Worm (Caenorhabditis elegans): ENCODE results near the gene ZK354.8.

The ZK354.8 gene

DNA sequence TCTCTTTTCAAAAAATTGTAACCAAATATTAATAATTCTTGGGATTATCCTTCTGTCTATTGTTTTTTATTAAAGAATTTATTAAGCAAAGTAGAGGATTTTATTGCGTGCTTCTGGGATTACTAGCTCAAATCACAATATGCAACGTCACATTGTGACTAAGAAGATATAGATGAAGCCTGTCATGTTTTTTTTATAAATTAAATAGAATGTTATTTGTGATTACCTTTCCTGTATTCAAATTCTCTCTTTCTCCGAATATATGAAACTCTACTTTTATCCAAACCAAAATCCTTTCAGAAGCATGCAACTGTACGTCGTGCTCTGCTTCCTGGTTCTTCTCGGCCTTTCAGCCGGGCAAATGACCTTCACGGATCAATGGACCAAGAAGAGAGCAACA lies 15.4 kb downstream of the ZK354.8 start, which contains the start of gene nlp-47:
TSS of gene nlp-47 (plus strand) at position 301 of the 400 bp plus-strand sequence.
- TF ChIP-seq unc-39 (tag; optimal IDR thresholded peaks at IDR 0.05) (no peak), cnd-1 (tag; optimal IDR thresholded peaks at IDR 0.05) (no peak), ceh-39 (tag; optimal IDR thresholded peaks at IDR 0.05) (no peak)

- TF ChIP-seq nhr-76 (tag; optimal IDR thresholded peaks at IDR 0.05), result no peak
- no peak for TF ChIP-seq nhr-28 (tag; optimal IDR thresholded peaks at IDR 0.05)
- no peak for TF ChIP-seq ham-2 (GFP tag; optimal IDR thresholded peaks at IDR 0.05)
- TF ChIP-seq snpc-4 (tag; optimal IDR thresholded peaks at IDR 0.05), result no peak
- TF ChIP-seq unc-62 (GFP tag; optimal IDR thresholded peaks at IDR 0.05), result no peak
- TF ChIP-seq hlh-1 (tag; optimal IDR thresholded peaks at IDR 0.05), result no peak
- no peak for TF ChIP-seq nhr-12 (tag; optimal IDR thresholded peaks at IDR 0.05)
- no peak for TF ChIP-seq blmp-1 (tag; optimal IDR thresholded peaks at IDR 0.05)
- no peak for TF ChIP-seq unc-120 (tag; optimal IDR thresholded peaks at IDR 0.05; ENCODE audit: poor library complexity, severe bottlenecking)
- TF ChIP-seq nhr-2 (tag; optimal IDR thresholded peaks at IDR 0.05), result no peak
- no peak for TF ChIP-seq lsy-2 (tag; optimal IDR thresholded peaks at IDR 0.05)
- no peak for TF ChIP-seq cnd-1 (tag; optimal IDR thresholded peaks at IDR 0.05)
- no peak for TF ChIP-seq unc-39 (tag; optimal IDR thresholded peaks at IDR 0.05)
- TF ChIP-seq lin-32 (GFP tag; optimal IDR thresholded peaks at IDR 0.05), result no peak
- no peak for TF ChIP-seq flh-1 (GFP tag; optimal IDR thresholded peaks at IDR 0.05)
- no peak for TF ChIP-seq M03D4.4 (tag; optimal IDR thresholded peaks at IDR 0.05)
- TF ChIP-seq mls-2 (tag; optimal IDR thresholded peaks at IDR 0.05), result no peak
Observed at ce11 chrIV:5288932-5289331, 17.0 kb downstream of the ZK354.8 start.

DNA sequence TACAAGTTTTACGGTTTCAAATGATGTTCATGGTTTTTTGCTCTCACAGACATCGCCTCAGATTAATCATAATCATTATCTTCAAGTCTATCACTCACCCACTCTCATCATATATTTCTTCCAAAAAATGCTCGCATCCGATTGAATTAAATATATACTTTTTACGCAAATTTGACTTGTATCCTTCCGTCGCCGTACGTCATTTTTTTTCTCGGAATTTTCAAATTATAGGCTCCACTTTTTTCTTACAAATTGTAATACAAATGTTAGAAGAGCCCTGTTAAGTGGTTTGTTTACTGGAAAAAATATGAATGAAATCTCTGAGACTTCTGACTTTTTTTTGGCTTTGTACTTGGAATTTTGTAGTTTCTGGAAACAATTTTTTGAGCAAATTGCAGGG lies 18.8 kb downstream of the ZK354.8 start:
- TF ChIP-seq ham-2 (GFP tag; optimal IDR thresholded peaks at IDR 0.05), result no peak
- TF ChIP-seq elt-1 (tag; optimal IDR thresholded peaks at IDR 0.05; ENCODE audit: borderline replicate concordance, insufficient read depth), result no peak
- TF ChIP-seq ztf-11 (tag; optimal IDR thresholded peaks at IDR 0.05), result no peak
- no peak for TF ChIP-seq ceh-39 (tag; optimal IDR thresholded peaks at IDR 0.05)
- no peak for TF ChIP-seq nhr-28 (tag; optimal IDR thresholded peaks at IDR 0.05)
- TF ChIP-seq lin-13 (tag; optimal IDR thresholded peaks at IDR 0.05), result no peak
- no peak for TF ChIP-seq blmp-1 (tag; optimal IDR thresholded peaks at IDR 0.05)
- TF ChIP-seq drap-1 (GFP tag; optimal IDR thresholded peaks at IDR 0.05), result no peak
- no peak for TF ChIP-seq mab-5 (tag; optimal IDR thresholded peaks at IDR 0.05)
- no peak for TF ChIP-seq elt-3 (tag; optimal IDR thresholded peaks at IDR 0.05)
- no peak for TF ChIP-seq bed-3 (GFP tag; optimal IDR thresholded peaks at IDR 0.05)

- no peak for TF ChIP-seq blmp-1 (tag; optimal IDR thresholded peaks at IDR 0.05)
- no peak for TF ChIP-seq bed-3 (GFP tag; optimal IDR thresholded peaks at IDR 0.05)
Observed at ce11 chrIV:5281457-5281856, 24.5 kb downstream of the ZK354.8 start.

DNA sequence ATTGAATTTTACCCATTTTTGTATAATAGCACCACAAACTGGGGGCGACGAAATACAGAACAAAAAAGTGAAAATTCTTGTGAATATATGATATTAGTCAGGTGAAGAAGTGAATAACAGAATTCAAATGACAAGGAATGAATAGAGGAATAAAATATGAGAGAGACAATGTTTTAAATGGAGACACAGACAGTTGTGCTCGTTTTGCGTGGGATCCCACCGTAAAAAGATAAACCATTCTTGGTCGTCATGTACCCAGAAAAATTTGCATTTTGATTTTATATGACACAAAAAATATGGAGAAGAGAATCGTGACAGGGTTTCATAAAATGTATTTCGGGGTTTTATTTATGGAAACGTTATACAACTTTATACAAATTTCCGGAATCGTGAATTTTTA lies 28.2 kb downstream of the ZK354.8 start, which contains the start of gene F36H12.17:
TSS of gene F36H12.17 (minus strand) at position 101 of the 400 bp plus-strand sequence.
- TF ChIP-seq blmp-1 (tag; optimal IDR thresholded peaks at IDR 0.05) (no peak), zip-8 (tag; optimal IDR thresholded peaks at IDR 0.05) (no peak), bed-3 (GFP tag; optimal IDR thresholded peaks at IDR 0.05) (no peak), ces-1 (GFP tag; optimal IDR thresholded peaks at IDR 0.05) (no peak), ceh-43 (GFP tag; optimal IDR thresholded peaks at IDR 0.05) (no peak), unc-120 (tag; optimal IDR thresholded peaks at IDR 0.05; ENCODE audit: poor library complexity, severe bottlenecking) (no peak), mab-5 (tag; optimal IDR thresholded peaks at IDR 0.05) (no peak), tbx-8 (GFP tag; optimal IDR thresholded peaks at IDR 0.05) (no peak)

DNA sequence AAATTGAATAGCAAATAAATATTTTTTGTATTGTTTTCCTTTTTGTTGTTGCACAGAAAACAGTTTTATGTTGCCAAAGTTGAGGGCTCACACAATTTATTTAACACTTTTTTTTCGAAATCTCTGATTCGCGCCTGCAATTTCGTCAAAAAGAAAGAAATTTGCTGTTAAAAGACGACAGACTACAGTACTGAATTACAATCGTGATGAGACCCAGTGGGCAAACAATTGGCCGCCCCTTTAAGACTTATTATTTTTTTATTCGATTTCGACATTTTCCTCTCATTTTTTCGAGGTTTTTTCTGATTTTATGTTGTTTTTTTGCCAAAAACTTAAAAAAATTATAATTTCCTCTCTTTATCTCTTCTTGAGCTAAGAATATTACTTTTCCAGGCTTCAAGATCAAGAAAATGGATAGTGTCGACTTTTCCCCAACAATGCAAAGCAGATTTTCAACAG lies 31.8 kb downstream of the ZK354.8 start, which contains the start of gene slfl-4:
TSS of gene slfl-4 (plus strand) at position 409 of the 459 bp plus-strand sequence.
- TF ChIP-seq flh-1 (GFP tag; optimal IDR thresholded peaks at IDR 0.05) (no peak), zip-8 (tag; optimal IDR thresholded peaks at IDR 0.05) (no peak), mls-2 (tag; optimal IDR thresholded peaks at IDR 0.05) (no peak), ceh-43 (GFP tag; optimal IDR thresholded peaks at IDR 0.05) (no peak), ceh-39 (tag; optimal IDR thresholded peaks at IDR 0.05) (no peak), nhr-12 (tag; optimal IDR thresholded peaks at IDR 0.05) (no peak), drap-1 (GFP tag; optimal IDR thresholded peaks at IDR 0.05) (no peak), ces-1 (GFP tag; optimal IDR thresholded peaks at IDR 0.05) (no peak), nhr-2 (tag; optimal IDR thresholded peaks at IDR 0.05) (no peak), sptf-1 (tag; optimal IDR thresholded peaks at IDR 0.05) (no peak), elt-3 (tag; optimal IDR thresholded peaks at IDR 0.05) (no peak), nhr-28 (tag; optimal IDR thresholded peaks at IDR 0.05) (no peak), lin-13 (tag; optimal IDR thresholded peaks at IDR 0.05) (no peak), sem-2 (GFP tag; optimal IDR thresholded peaks at IDR 0.05) (no peak)
